Fruit fly (Drosophila melanogaster): ENCODE results near the gene Ripalpha.

- no peak for TF ChIP-seq CG12605 (GFP tag; IDR thresholded peaks at IDR 0.05)
- TF ChIP-seq CG8301 (tag; optimal IDR thresholded peaks at IDR 0.05), result no peak
- no peak for TF ChIP-seq CG13204 (GFP tag; optimal IDR thresholded peaks at IDR 0.05)
- TF ChIP-seq CG34367 (tag; optimal IDR thresholded peaks at IDR 0.05), result no peak
- no peak for TF ChIP-seq CG8159 (tag; optimal IDR thresholded peaks at IDR 0.05)
- TF ChIP-seq CG15710 (tag; optimal IDR thresholded peaks at IDR 0.05), result no peak
- TF ChIP-seq Ets98B (GFP tag; IDR thresholded peaks at IDR 0.05), result no peak
- no peak for TF ChIP-seq CG9948 (tag; optimal IDR thresholded peaks at IDR 0.05)
- TF ChIP-seq CG4496 (GFP tag; IDR thresholded peaks at IDR 0.05), result no peak
- no peak for TF ChIP-seq EcR (GFP tag; optimal IDR thresholded peaks at IDR 0.05)
- no peak for TF ChIP-seq Pif1A (GFP tag; optimal IDR thresholded peaks at IDR 0.05)
- TF ChIP-seq gl (tag; optimal IDR thresholded peaks at IDR 0.05), result no peak
- no peak for TF ChIP-seq CG14655 (GFP tag; optimal IDR thresholded peaks at IDR 0.05)
Measured at dm6 chr2L:10249655-10250202, 49.0 kb upstream of the Ripalpha start.

All from whole organism, pupa.